Worm (Caenorhabditis elegans) whole organism, mixed stage, embryonic: ENCODE results near the gene snrp-200.

Experiments used
- blmp-1 ChIP-seq: fragments of 150-350 bp; optimal IDR thresholded peaks from 2 replicates; lab custom pipeline; 2014; ENCODE audit warnings: missing biosample characterization, missing genetic modification characterization
- ces-1 ChIP-seq: fragments of 150-350 bp; optimal IDR thresholded peaks from 2 replicates; lab custom pipeline; 2014; ENCODE audit warnings: missing biosample characterization, missing genetic modification reagents, missing genetic modification characterization
- cnd-1 ChIP-seq: fragments of 200-800 bp; sonication (Bioruptor generic); optimal IDR thresholded peaks from 2 replicates; lab custom pipeline; 2018; ENCODE audit warnings: mild to moderate bottlenecking, missing genetic modification characterization, missing compliant biosample characterization
- drap-1 ChIP-seq: fragments of 200-800 bp; sonication (Bioruptor generic); optimal IDR thresholded peaks from 3 replicates; lab custom pipeline; 2018; ENCODE audit warnings: mild to moderate bottlenecking, missing genetic modification characterization, missing compliant biosample characterization
- lsy-2 ChIP-seq: fragments of 150-350 bp; optimal IDR thresholded peaks from 2 replicates; lab custom pipeline; 2014; ENCODE audit warnings: missing biosample characterization, missing genetic modification characterization
- nhr-2 ChIP-seq: fragments of 150-350 bp; optimal IDR thresholded peaks from 2 replicates; lab custom pipeline; 2014; ENCODE audit warnings: missing biosample characterization, missing genetic modification characterization
- nhr-237 ChIP-seq: fragments of 150-350 bp; optimal IDR thresholded peaks from 2 replicates; lab custom pipeline; 2014; ENCODE audit warnings: missing biosample characterization, missing genetic modification characterization
- tbx-8 ChIP-seq: fragments of 200-800 bp; sonication (Bioruptor generic); optimal IDR thresholded peaks from 2 replicates; lab custom pipeline; 2018; ENCODE audit warnings: mild to moderate bottlenecking, missing genetic modification characterization, moderate library complexity, missing compliant biosample characterization
- ztf-11 ChIP-seq: fragments of 150-350 bp; optimal IDR thresholded peaks from 2 replicates; lab custom pipeline; 2014; ENCODE audit warnings: missing biosample characterization, missing genetic modification characterization

ce11 chrII:12694112-12694511 lies 42.6 kb downstream of the snrp-200 start, which contains the start of gene tbc-17:
- TF ChIP-seq drap-1 (GFP tag; lab: Kevin White, UChicago): no peak
- no peak for TF ChIP-seq ces-1 (GFP tag; lab: Kevin White, UChicago)
- TF ChIP-seq ztf-11 (tag; lab: Kevin White, UChicago): no peak
- TF ChIP-seq nhr-237 (tag; lab: Kevin White, UChicago): no peak
- no peak for TF ChIP-seq lsy-2
- no peak for TF ChIP-seq blmp-1
- TF ChIP-seq nhr-2: no peak
- TF ChIP-seq cnd-1 (tag; lab: Kevin White, UChicago): no peak
- no peak for TF ChIP-seq tbx-8 (GFP tag; lab: Kevin White, UChicago)
